Worm (Caenorhabditis elegans): Measurements from ENCODE around the gene lgl-1.

ce11 chrX:828603-829002 lies 42.3 kb downstream of the lgl-1 start, which contains the start of gene wdr-54:
- no peak for TF ChIP-seq hlh-1 (tag; optimal IDR thresholded peaks at IDR 0.05)
- no peak for TF ChIP-seq zip-8 (tag; optimal IDR thresholded peaks at IDR 0.05)
- no peak for TF ChIP-seq unc-62 (GFP tag; optimal IDR thresholded peaks at IDR 0.05)
- TF ChIP-seq blmp-1 (tag; optimal IDR thresholded peaks at IDR 0.05), result no peak
- TF ChIP-seq snpc-4 (tag; optimal IDR thresholded peaks at IDR 0.05), result no peak
- no peak for TF ChIP-seq elt-3 (tag; optimal IDR thresholded peaks at IDR 0.05)
- no peak for TF ChIP-seq nhr-2 (tag; optimal IDR thresholded peaks at IDR 0.05)
- no peak for TF ChIP-seq cnd-1 (tag; optimal IDR thresholded peaks at IDR 0.05)
- no peak for TF ChIP-seq ceh-43 (GFP tag; optimal IDR thresholded peaks at IDR 0.05)
